Worm (Caenorhabditis elegans) whole organism, mixed stage, embryonic: ENCODE results near the gene srh-149.

Experiments
- M03D4.4 ChIP-seq: sonication (generic microtip); optimal IDR thresholded peaks from 2 replicates; lab custom pipeline; 2017; ENCODE audit warnings: mild to moderate bottlenecking, missing genetic modification characterization, missing compliant biosample characterization
- bed-3 ChIP-seq: fragments of 200-800 bp; sonication (Bioruptor generic); optimal IDR thresholded peaks from 3 replicates; lab custom pipeline; 2018; ENCODE audit warnings: mild to moderate bottlenecking, missing genetic modification characterization, moderate library complexity, missing compliant biosample characterization
- blmp-1 ChIP-seq: fragments of 150-350 bp; optimal IDR thresholded peaks from 2 replicates; lab custom pipeline; 2014; ENCODE audit warnings: missing biosample characterization, missing genetic modification characterization
- ceh-39 ChIP-seq: fragments of 150-350 bp; optimal IDR thresholded peaks from 2 replicates; lab custom pipeline; 2014; ENCODE audit warnings: missing biosample characterization, missing genetic modification characterization
- ceh-43 ChIP-seq: fragments of 200-800 bp; sonication (Bioruptor generic); optimal IDR thresholded peaks from 2 replicates; lab custom pipeline; 2018; ENCODE audit warnings: mild to moderate bottlenecking, missing genetic modification characterization, moderate library complexity, missing compliant biosample characterization
- ceh-83 ChIP-seq: fragments of 200-800 bp; sonication (Bioruptor generic); optimal IDR thresholded peaks from 2 replicates; lab custom pipeline; 2018; ENCODE audit warnings: mild to moderate bottlenecking, missing genetic modification characterization, missing compliant biosample characterization
- ces-1 ChIP-seq: fragments of 150-350 bp; optimal IDR thresholded peaks from 2 replicates; lab custom pipeline; 2014; ENCODE audit warnings: missing biosample characterization, missing genetic modification reagents, missing genetic modification characterization
- cnd-1 ChIP-seq: fragments of 200-800 bp; sonication (Bioruptor generic); optimal IDR thresholded peaks from 2 replicates; lab custom pipeline; 2018; ENCODE audit warnings: mild to moderate bottlenecking, missing genetic modification characterization, missing compliant biosample characterization
- drap-1 ChIP-seq: fragments of 200-800 bp; sonication (Bioruptor generic); optimal IDR thresholded peaks from 3 replicates; lab custom pipeline; 2018; ENCODE audit warnings: mild to moderate bottlenecking, missing genetic modification characterization, missing compliant biosample characterization
- elt-1 ChIP-seq: sonication (generic microtip); optimal IDR thresholded peaks from 2 replicates; lab custom pipeline; 2017; ENCODE audit warnings: missing genetic modification characterization, mild to moderate bottlenecking, missing compliant biosample characterization, antibody characterized with exemption, moderate library complexity, borderline replicate concordance; ENCODE audit not compliant: insufficient read depth
- elt-3 ChIP-seq: fragments of 150-350 bp; optimal IDR thresholded peaks from 2 replicates; lab custom pipeline; 2014; ENCODE audit warnings: missing biosample characterization, missing genetic modification characterization
- flh-1 ChIP-seq: fragments of 200-800 bp; sonication (Bioruptor generic); optimal IDR thresholded peaks from 2 replicates; lab custom pipeline; 2018; ENCODE audit warnings: mild to moderate bottlenecking, missing genetic modification characterization, moderate library complexity, missing compliant biosample characterization
- ham-2 ChIP-seq: fragments of 200-800 bp; sonication (Bioruptor generic); optimal IDR thresholded peaks from 2 replicates; lab custom pipeline; 2018; ENCODE audit warnings: mild to moderate bottlenecking, missing genetic modification characterization, missing compliant biosample characterization
- hlh-1 ChIP-seq: fragments of 150-350 bp; optimal IDR thresholded peaks from 2 replicates; lab custom pipeline; 2014; ENCODE audit warnings: missing biosample characterization, missing genetic modification reagents, missing genetic modification characterization
- lin-13 ChIP-seq: fragments of 150-350 bp; optimal IDR thresholded peaks from 2 replicates; lab custom pipeline; 2014; ENCODE audit warnings: missing biosample characterization, missing genetic modification characterization
- lin-32 ChIP-seq: fragments of 200-800 bp; sonication (Bioruptor generic); optimal IDR thresholded peaks from 2 replicates; lab custom pipeline; 2018; ENCODE audit warnings: mild to moderate bottlenecking, missing genetic modification characterization, missing compliant biosample characterization
- lsy-2 ChIP-seq: fragments of 150-350 bp; optimal IDR thresholded peaks from 2 replicates; lab custom pipeline; 2014; ENCODE audit warnings: missing biosample characterization, missing genetic modification characterization
- mab-5 ChIP-seq: fragments of 150-350 bp; optimal IDR thresholded peaks from 2 replicates; lab custom pipeline; 2014; ENCODE audit warnings: missing biosample characterization, missing genetic modification characterization
- mep-1 ChIP-seq: fragments of 150-350 bp; optimal IDR thresholded peaks from 2 replicates; lab custom pipeline; 2017; ENCODE audit warnings: missing biosample characterization, missing genetic modification reagents, missing genetic modification characterization, inconsistent platforms
- mls-2 ChIP-seq: sonication (generic microtip); optimal IDR thresholded peaks from 2 replicates; lab custom pipeline; 2016; ENCODE audit warnings: mild to moderate bottlenecking, missing genetic modification characterization, moderate library complexity, missing compliant biosample characterization
- nhr-12 ChIP-seq: fragments of 150-350 bp; optimal IDR thresholded peaks from 2 replicates; lab custom pipeline; 2014; ENCODE audit warnings: missing biosample characterization, missing genetic modification characterization
- nhr-2 ChIP-seq: fragments of 150-350 bp; optimal IDR thresholded peaks from 2 replicates; lab custom pipeline; 2014; ENCODE audit warnings: missing biosample characterization, missing genetic modification characterization
- nhr-237 ChIP-seq: fragments of 150-350 bp; optimal IDR thresholded peaks from 2 replicates; lab custom pipeline; 2014; ENCODE audit warnings: missing biosample characterization, missing genetic modification characterization
- nhr-28 ChIP-seq: fragments of 150-350 bp; optimal IDR thresholded peaks from 2 replicates; lab custom pipeline; 2014; ENCODE audit warnings: missing biosample characterization, missing genetic modification characterization
- nhr-76 ChIP-seq: sonication (generic microtip); optimal IDR thresholded peaks from 2 replicates; lab custom pipeline; 2017; ENCODE audit warnings: missing biosample characterization, missing genetic modification characterization
- pha-4 ChIP-seq: fragments of 150-350 bp; optimal IDR thresholded peaks from 2 replicates; lab custom pipeline; 2018; ENCODE audit warnings: missing biosample characterization, missing genetic modification reagents, missing genetic modification characterization
- sem-2 ChIP-seq: fragments of 200-800 bp; sonication (Bioruptor generic); optimal IDR thresholded peaks from 2 replicates; lab custom pipeline; 2018; ENCODE audit warnings: mild to moderate bottlenecking, missing genetic modification characterization, missing compliant biosample characterization
- snpc-4 ChIP-seq: fragments of 150-350 bp; optimal IDR thresholded peaks from 2 replicates; lab custom pipeline; 2014; ENCODE audit warnings: missing biosample characterization, missing genetic modification characterization
- sptf-1 ChIP-seq: sonication (generic microtip); optimal IDR thresholded peaks from 2 replicates; lab custom pipeline; 2017; ENCODE audit warnings: mild to moderate bottlenecking, missing genetic modification characterization, moderate library complexity, missing compliant biosample characterization
- tbx-8 ChIP-seq: fragments of 200-800 bp; sonication (Bioruptor generic); optimal IDR thresholded peaks from 2 replicates; lab custom pipeline; 2018; ENCODE audit warnings: mild to moderate bottlenecking, missing genetic modification characterization, moderate library complexity, missing compliant biosample characterization
- unc-120 ChIP-seq: sonication (generic microtip); optimal IDR thresholded peaks from 2 replicates; lab custom pipeline; 2017; ENCODE audit warnings: missing genetic modification characterization, missing compliant biosample characterization; ENCODE audit not compliant: poor library complexity, severe bottlenecking
- unc-39 ChIP-seq: fragments of 150-350 bp; optimal IDR thresholded peaks from 2 replicates; lab custom pipeline; 2014; ENCODE audit warnings: missing biosample characterization, missing genetic modification characterization
- unc-62 ChIP-seq: fragments of 150-350 bp; optimal IDR thresholded peaks from 2 replicates; lab custom pipeline; 2014; ENCODE audit warnings: missing biosample characterization, missing genetic modification reagents, missing genetic modification characterization
- zip-8 ChIP-seq: fragments of 150-350 bp; optimal IDR thresholded peaks from 2 replicates; lab custom pipeline; 2014; ENCODE audit warnings: missing biosample characterization, missing genetic modification characterization
- ztf-11 ChIP-seq: fragments of 150-350 bp; optimal IDR thresholded peaks from 2 replicates; lab custom pipeline; 2014; ENCODE audit warnings: missing biosample characterization, missing genetic modification characterization

srh-149 gene

DNA sequence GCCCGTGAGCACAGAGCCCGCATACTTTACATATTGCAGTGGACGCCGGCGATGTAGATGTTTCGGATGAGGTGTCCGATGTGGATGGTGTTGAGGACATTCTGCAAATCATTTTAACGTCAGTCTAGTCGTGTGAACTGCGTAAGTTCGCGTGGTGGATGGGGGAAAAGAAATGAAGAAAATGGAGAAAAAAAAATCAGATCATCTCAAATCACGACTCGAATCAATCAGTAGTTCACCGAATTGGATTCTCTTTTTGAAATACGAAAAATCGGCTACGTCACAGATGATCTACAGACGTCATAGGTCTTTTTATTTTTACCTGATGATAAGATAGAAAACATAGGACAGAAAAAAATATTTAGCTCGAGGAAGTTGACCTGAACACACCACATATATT lies 35.3 kb upstream of the srh-149 start, which contains the start of gene nhr-102:
nhr-102 (minus strand) TSS at position 101 of the 400 bp plus-strand sequence.
- TF ChIP-seq pha-4 (tag; lab: Kevin White, UChicago) (no peak), ztf-11 (tag; lab: Kevin White, UChicago) (no peak), cnd-1 (tag; lab: Kevin White, UChicago) (no peak), unc-120 (tag; lab: Kevin White, UChicago) (no peak), nhr-237 (tag; lab: Kevin White, UChicago) (no peak), drap-1 (GFP tag; lab: Kevin White, UChicago) (no peak), sem-2 (GFP tag; lab: Kevin White, UChicago) (no peak), lin-13 (tag; lab: Kevin White, UChicago) (no peak), lsy-2 (tag; lab: Kevin White, UChicago) (no peak), lin-32 (GFP tag; lab: Kevin White, UChicago) (no peak)

DNA sequence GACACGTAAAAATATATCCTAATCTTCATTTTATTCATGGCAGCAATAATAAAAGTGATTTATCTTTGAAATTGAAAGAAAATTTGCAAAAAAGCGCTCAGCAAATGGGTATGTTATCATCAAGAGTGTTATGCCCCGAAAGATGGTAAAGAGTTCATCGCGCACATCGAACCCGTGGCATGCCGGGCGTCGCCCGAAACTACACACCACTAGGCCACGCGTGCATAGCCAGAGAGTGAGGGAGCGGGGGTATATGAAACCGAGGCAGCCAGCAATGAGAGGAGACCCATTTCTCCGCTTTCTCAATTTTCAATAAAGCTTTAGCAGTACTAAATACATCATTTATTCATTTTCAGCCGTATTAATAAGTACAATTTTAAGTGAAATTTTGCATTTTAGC lies 32.8 kb upstream of the srh-149 start:
- peak; percentile 3 for TF ChIP-seq zip-8 (tag; lab: Kevin White, UChicago)
- peak; percentile 85 for TF ChIP-seq lin-13 (tag; lab: Kevin White, UChicago)
- no peak for TF ChIP-seq elt-3 (tag; lab: Kevin White, UChicago)
- TF ChIP-seq sem-2 (GFP tag; lab: Kevin White, UChicago), result peak; percentile 97
- TF ChIP-seq blmp-1, result no peak
- TF ChIP-seq nhr-2, result no peak
- peak; percentile 99 for TF ChIP-seq M03D4.4 (tag; lab: Kevin White, UChicago)
- peak; percentile 18 for TF ChIP-seq ceh-39
- TF ChIP-seq unc-39 (tag; lab: Kevin White, UChicago), result peak; percentile 84
- TF ChIP-seq nhr-237 (tag; lab: Kevin White, UChicago), result peak; percentile 63
- peak; percentile 68 for TF ChIP-seq nhr-76 (tag; lab: Kevin White, UChicago)
- no peak for TF ChIP-seq mab-5 (tag; lab: Kevin White, UChicago)
- TF ChIP-seq tbx-8 (GFP tag; lab: Kevin White, UChicago), result peak; percentile 99
- TF ChIP-seq bed-3 (GFP tag; lab: Kevin White, UChicago), result peak; percentile 98
- TF ChIP-seq sptf-1 (tag; lab: Kevin White, UChicago), result peak; percentile 99
- peak; percentile 92 for TF ChIP-seq nhr-28 (tag; lab: Kevin White, UChicago)
- peak; percentile 99 for TF ChIP-seq ham-2 (GFP tag; lab: Kevin White, UChicago)
- TF ChIP-seq flh-1 (GFP tag; lab: Kevin White, UChicago), result peak; percentile 98
- TF ChIP-seq mls-2 (tag; lab: Kevin White, UChicago), result peak; percentile 100
- peak; percentile 98 for TF ChIP-seq ceh-43
- peak; percentile 100 for TF ChIP-seq drap-1 (GFP tag; lab: Kevin White, UChicago)
- peak; percentile 99 for TF ChIP-seq lin-32 (GFP tag; lab: Kevin White, UChicago)
- peak; percentile 99 for TF ChIP-seq unc-120 (tag; lab: Kevin White, UChicago)
- peak; percentile 52 for TF ChIP-seq lsy-2 (tag; lab: Kevin White, UChicago)
- TF ChIP-seq elt-1 (tag; lab: Kevin White, UChicago), result peak; percentile 44
- TF ChIP-seq mep-1 (tag; lab: Kevin White, UChicago), result peak; percentile 71
- TF ChIP-seq pha-4 (tag; lab: Kevin White, UChicago), result peak; percentile 73
- peak; percentile 100 for TF ChIP-seq ceh-83
- TF ChIP-seq cnd-1 (tag; lab: Kevin White, UChicago), result peak; percentile 99
- TF ChIP-seq snpc-4, result no peak
- TF ChIP-seq unc-62 (GFP tag; lab: Kevin White, UChicago), result peak; percentile 85
- TF ChIP-seq hlh-1, result peak; percentile 24
- peak; percentile 71 for TF ChIP-seq nhr-12 (tag; lab: Kevin White, UChicago)
- TF ChIP-seq ces-1, result no peak
- TF ChIP-seq ztf-11 (tag; lab: Kevin White, UChicago), result peak; percentile 82
- TF ChIP-seq, all 35 proteins: peak for 29

DNA sequence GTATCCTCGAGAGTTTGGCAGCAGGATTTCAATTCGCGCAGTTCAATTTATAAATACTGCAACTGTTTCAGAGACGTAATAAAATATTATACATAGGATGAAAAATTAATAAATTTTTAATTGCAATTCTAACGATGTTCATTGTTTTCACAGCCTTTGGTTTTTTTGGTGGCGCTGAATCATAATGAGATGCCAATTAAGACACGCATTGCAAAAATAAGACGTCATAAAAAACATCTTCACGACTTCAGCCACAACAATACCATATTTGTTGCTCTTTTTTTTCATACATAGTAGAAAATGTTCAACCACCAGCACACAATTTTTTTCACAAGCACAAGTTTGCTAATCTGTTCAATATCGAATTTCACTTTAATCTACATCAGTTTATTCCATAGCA lies 31.3 kb upstream of the srh-149 start, which contains the start of gene str-56:
str-56 (plus strand) TSS at position 301 of the 400 bp plus-strand sequence.
- TF ChIP-seq hlh-1 (no peak), mls-2 (tag; lab: Kevin White, UChicago) (no peak), snpc-4 (no peak), zip-8 (tag; lab: Kevin White, UChicago) (no peak), ceh-43 (no peak), unc-39 (tag; lab: Kevin White, UChicago) (no peak), nhr-237 (tag; lab: Kevin White, UChicago) (no peak), sptf-1 (tag; lab: Kevin White, UChicago) (no peak), ham-2 (GFP tag; lab: Kevin White, UChicago) (no peak), M03D4.4 (tag; lab: Kevin White, UChicago) (no peak), lsy-2 (tag; lab: Kevin White, UChicago) (no peak), nhr-28 (tag; lab: Kevin White, UChicago) (no peak), bed-3 (GFP tag; lab: Kevin White, UChicago) (no peak)
